Fruit fly (Drosophila melanogaster) whole organism, pupa: ENCODE measurements around the gene CG3592.

Experiments used
- CG10348 ChIP-seq: fragments of 200-800 bp; sonication (Bioruptor generic); IDR thresholded peaks from 2 replicates; pipeline ENCODE4 v1.3.6; 2022; ENCODE audit warnings: missing biosample characterization, missing genetic modification characterization
- CG12605 ChIP-seq: fragments of 200-800 bp; sonication (Bioruptor generic); IDR thresholded peaks from 2 replicates; pipeline ENCODE4 v1.3.6; 2022; ENCODE audit warnings: missing biosample characterization, missing genetic modification characterization
- CG13204 ChIP-seq: fragments of 200-800 bp; sonication (Bioruptor generic); optimal IDR thresholded peaks from 2 replicates; lab custom pipeline; 2018; ENCODE audit warnings: missing biosample characterization, mild to moderate bottlenecking, missing genetic modification characterization, moderate library complexity
- CG14655 ChIP-seq: fragments of 200-800 bp; sonication (Bioruptor generic); optimal IDR thresholded peaks from 3 replicates; lab custom pipeline; 2017; ENCODE audit warnings: mild to moderate bottlenecking, missing biosample characterization, missing genetic modification reagents, missing genetic modification characterization
- CG15710 ChIP-seq: fragments of 200-800 bp; sonication (Bioruptor generic); optimal IDR thresholded peaks from 2 replicates; lab custom pipeline; 2018; ENCODE audit warnings: missing biosample characterization, mild to moderate bottlenecking, missing genetic modification characterization, moderate library complexity
- CG17806 ChIP-seq: fragments of 200-800 bp; sonication (Bioruptor generic); optimal IDR thresholded peaks from 2 replicates; lab custom pipeline; 2018; ENCODE audit warnings: missing biosample characterization, mild to moderate bottlenecking, missing genetic modification characterization, moderate library complexity
- CG32121 ChIP-seq: fragments of 200-800 bp; sonication (Bioruptor generic); IDR thresholded peaks from 2 replicates; pipeline ENCODE4 v1.3.6; 2022; ENCODE audit warnings: missing biosample characterization, missing genetic modification characterization
- CG34367 ChIP-seq: fragments of 200-800 bp; sonication (Bioruptor generic); optimal IDR thresholded peaks from 2 replicates; lab custom pipeline; 2018; ENCODE audit warnings: missing biosample characterization, mild to moderate bottlenecking, missing genetic modification characterization
- CG4496 ChIP-seq: fragments of 200-800 bp; sonication (Bioruptor generic); IDR thresholded peaks from 3 replicates; pipeline ENCODE4 v1.3.6; 2022; ENCODE audit warnings: missing biosample characterization, missing genetic modification characterization
- CG8159 ChIP-seq: fragments of 200-800 bp; sonication (Bioruptor generic); optimal IDR thresholded peaks from 3 replicates; lab custom pipeline; 2018; ENCODE audit warnings: missing biosample characterization, mild to moderate bottlenecking, missing genetic modification characterization, moderate library complexity
- CG8301 ChIP-seq: fragments of 200-800 bp; sonication (Bioruptor generic); optimal IDR thresholded peaks from 2 replicates; lab custom pipeline; 2018; ENCODE audit warnings: missing biosample characterization, mild to moderate bottlenecking, missing genetic modification characterization
- CG9948 ChIP-seq: fragments of 200-800 bp; sonication (Bioruptor generic); optimal IDR thresholded peaks from 2 replicates; lab custom pipeline; 2018; ENCODE audit warnings: missing biosample characterization, mild to moderate bottlenecking, missing genetic modification characterization, moderate library complexity
- D1 ChIP-seq: fragments of 200-800 bp; sonication (Bioruptor generic); optimal IDR thresholded peaks from 2 replicates; lab custom pipeline; 2018; ENCODE audit warnings: missing biosample characterization, mild to moderate bottlenecking, missing genetic modification characterization, moderate library complexity
- EcR ChIP-seq: fragments of 200-800 bp; sonication (Bioruptor generic); optimal IDR thresholded peaks from 3 replicates; lab custom pipeline; 2019; ENCODE audit warnings: missing biosample characterization, missing genetic modification characterization, mild to moderate bottlenecking, moderate library complexity, missing genetic modification reagents
- Ets98B ChIP-seq: fragments of 200-800 bp; sonication (Bioruptor generic); IDR thresholded peaks from 2 replicates; pipeline ENCODE4 v1.3.6; 2022; ENCODE audit warnings: missing biosample characterization, missing genetic modification characterization
- Pif1A ChIP-seq: fragments of 200-800 bp; sonication (Bioruptor generic); optimal IDR thresholded peaks from 3 replicates; lab custom pipeline; 2016; ENCODE audit warnings: missing biosample characterization, missing genetic modification characterization
- Pif1B ChIP-seq: fragments of 200-800 bp; sonication (Bioruptor generic); optimal IDR thresholded peaks from 3 replicates; lab custom pipeline; 2016; ENCODE audit warnings: missing biosample characterization, missing genetic modification characterization
- Snoo ChIP-seq: fragments of 200-800 bp; sonication (Bioruptor generic); optimal IDR thresholded peaks from 3 replicates; lab custom pipeline; 2017; ENCODE audit warnings: missing biosample characterization, mild to moderate bottlenecking, missing genetic modification characterization, inconsistent platforms
- fd96Ca ChIP-seq: fragments of 200-800 bp; sonication (Bioruptor generic); IDR thresholded peaks from 3 replicates; pipeline ENCODE4 v1.3.6; 2022; ENCODE audit warnings: missing biosample characterization, missing genetic modification characterization
- gl ChIP-seq: fragments of 200-800 bp; sonication (Bioruptor generic); optimal IDR thresholded peaks from 2 replicates; lab custom pipeline; 2018; ENCODE audit warnings: missing biosample characterization, mild to moderate bottlenecking, missing genetic modification characterization
- rn ChIP-seq: fragments of 200-800 bp; sonication (Bioruptor generic); IDR thresholded peaks from 2 replicates; pipeline ENCODE4 v1.3.6; 2022; ENCODE audit warnings: missing biosample characterization, missing genetic modification characterization

Gene CG3592

dm6 chrX:2977857-2978473, 43.0 kb downstream of the CG3592 start:
- TF ChIP-seq CG14655 (peak; percentile 49), CG9948 (tag; lab: Kevin White, UChicago) (peak; percentile 41), Pif1A (GFP tag; lab: Kevin White, UChicago) (peak; percentile 56), D1 (tag; lab: Kevin White, UChicago) (no peak), CG17806 (tag; lab: Kevin White, UChicago) (peak; percentile 57), CG15710 (peak; percentile 40), Ets98B (GFP tag; lab: Robert Waterston, UW) (peak; percentile 67; the same call in 1 of the 2 replicates), rn (0 out of 2 replicates have a peak, but pooled peaks have one; percentile 21), CG4496 (GFP tag; lab: Robert Waterston, UW) (peak; percentile 79), EcR (GFP tag; lab: Kevin White, UChicago) (no peak), Pif1B (GFP tag; lab: Kevin White, UChicago) (peak; percentile 19), CG32121 (GFP tag; lab: Robert Waterston, UW) (peak; percentile 65), Snoo (tag; lab: Kevin White, UChicago) (peak; percentile 50), gl (no peak), CG8301 (tag; lab: Kevin White, UChicago) (peak; percentile 33), CG10348 (GFP tag; lab: Robert Waterston, UW) (0 out of 2 replicates have a peak, but pooled peaks have one; percentile 19), CG13204 (GFP tag; lab: Kevin White, UChicago) (no peak), fd96Ca (GFP tag; lab: Robert Waterston, UW) (peak; percentile 71), CG34367 (tag; lab: Kevin White, UChicago) (peak; percentile 49), CG12605 (GFP tag; lab: Robert Waterston, UW) (no peak), CG8159 (peak; percentile 64)

- TF ChIP-seq D1 (tag; lab: Kevin White, UChicago) (no peak), EcR (GFP tag; lab: Kevin White, UChicago) (no peak), Pif1A (GFP tag; lab: Kevin White, UChicago) (no peak), CG13204 (GFP tag; lab: Kevin White, UChicago) (no peak), CG12605 (GFP tag; lab: Robert Waterston, UW) (no peak), rn (no peak), CG4496 (GFP tag; lab: Robert Waterston, UW) (no peak), Snoo (tag; lab: Kevin White, UChicago) (no peak), CG8159 (no peak), CG10348 (GFP tag; lab: Robert Waterston, UW) (no peak), Ets98B (GFP tag; lab: Robert Waterston, UW) (no peak)
Observed at dm6 chrX:2980290-2980689, 45.4 kb downstream of the CG3592 start.

- TF ChIP-seq CG32121 (GFP tag; lab: Robert Waterston, UW): no peak
- TF ChIP-seq CG34367 (tag; lab: Kevin White, UChicago): no peak
- TF ChIP-seq CG13204 (GFP tag; lab: Kevin White, UChicago): no peak
- no peak for TF ChIP-seq CG10348 (GFP tag; lab: Robert Waterston, UW)
- TF ChIP-seq CG14655: no peak
Observed at dm6 chrX:2982441-2982995, 47.6 kb downstream of the CG3592 start.

- peak; percentile 46 for TF ChIP-seq CG14655
- peak; percentile 52; the same call in 1 of the 2 replicates for TF ChIP-seq CG12605 (GFP tag; lab: Robert Waterston, UW)
- peak; percentile 9 for TF ChIP-seq CG8301 (tag; lab: Kevin White, UChicago)
- TF ChIP-seq CG13204 (GFP tag; lab: Kevin White, UChicago): peak; percentile 53
- TF ChIP-seq Ets98B (GFP tag; lab: Robert Waterston, UW): no peak
- 0 out of 3 replicates have a peak, but pooled peaks have one; percentile 17 for TF ChIP-seq CG4496 (GFP tag; lab: Robert Waterston, UW)
- peak; percentile 61 for TF ChIP-seq EcR (GFP tag; lab: Kevin White, UChicago)
- peak; percentile 89 for TF ChIP-seq CG15710
- no peak for TF ChIP-seq CG10348 (GFP tag; lab: Robert Waterston, UW)
- peak; percentile 67 for TF ChIP-seq Pif1A (GFP tag; lab: Kevin White, UChicago)
- peak; percentile 90 for TF ChIP-seq CG8159
- TF ChIP-seq CG17806 (tag; lab: Kevin White, UChicago): peak; percentile 91
- TF ChIP-seq fd96Ca (GFP tag; lab: Robert Waterston, UW): no peak
- peak; percentile 77 for TF ChIP-seq Snoo (tag; lab: Kevin White, UChicago)
- no peak for TF ChIP-seq CG32121 (GFP tag; lab: Robert Waterston, UW)
- peak; percentile 65 for TF ChIP-seq D1 (tag; lab: Kevin White, UChicago)
- peak; percentile 66 for TF ChIP-seq gl
- TF ChIP-seq Pif1B (GFP tag; lab: Kevin White, UChicago): peak; percentile 75
- TF ChIP-seq rn: no peak
- TF ChIP-seq CG34367 (tag; lab: Kevin White, UChicago): peak; percentile 82
- TF ChIP-seq CG9948 (tag; lab: Kevin White, UChicago): peak; percentile 87
Observed at dm6 chrX:2984902-2985772, 50.2 kb downstream of the CG3592 start.
